Fruit fly (Drosophila melanogaster) whole organism, embryonic: ENCODE data around the gene CG43999.

Source experiments
- Adf1 ChIP-seq: fragments of 200-800 bp; sonication (Bioruptor generic); IDR thresholded peaks from 2 replicates; pipeline ENCODE4 v1.3.6; 2022; ENCODE audit warnings: missing biosample characterization, missing genetic modification characterization
- Awh ChIP-seq: fragments of 200-800 bp; sonication (Bioruptor generic); IDR thresholded peaks from 2 replicates; pipeline ENCODE4, ENCODE4 v1.3.6; 2022; ENCODE audit warnings: missing biosample characterization, missing genetic modification characterization
- CG11398 ChIP-seq: fragments of 200-800 bp; sonication (Bioruptor generic); optimal IDR thresholded peaks from 2 replicates; lab custom pipeline; 2016; ENCODE audit warnings: missing biosample characterization, missing genetic modification characterization
- CG11723 ChIP-seq: fragments of 200-800 bp; sonication (Bioruptor generic); optimal IDR thresholded peaks from 2 replicates; lab custom pipeline; 2017; ENCODE audit warnings: missing biosample characterization, mild to moderate bottlenecking, missing genetic modification characterization
- CG12219 ChIP-seq: fragments of 200-800 bp; sonication (Bioruptor generic); optimal IDR thresholded peaks from 3 replicates; lab custom pipeline; 2018; ENCODE audit warnings: missing biosample characterization, mild to moderate bottlenecking, missing genetic modification characterization
- CG1233 ChIP-seq: fragments of 200-800 bp; sonication (Bioruptor generic); optimal IDR thresholded peaks from 4 replicates; lab custom pipeline; 2018; ENCODE audit warnings: missing biosample characterization, mild to moderate bottlenecking, missing genetic modification characterization
- CG13894 ChIP-seq: fragments of 200-800 bp; sonication (Bioruptor generic); optimal IDR thresholded peaks from 3 replicates; lab custom pipeline; 2018; ENCODE audit warnings: missing biosample characterization, mild to moderate bottlenecking, missing genetic modification characterization, moderate library complexity
- CG15269 ChIP-seq: fragments of 200-800 bp; sonication (Bioruptor generic); optimal IDR thresholded peaks from 2 replicates; lab custom pipeline; 2018; ENCODE audit warnings: missing biosample characterization, mild to moderate bottlenecking, missing genetic modification characterization, moderate library complexity
- CG15601 ChIP-seq: fragments of 200-800 bp; sonication (Bioruptor generic); optimal IDR thresholded peaks from 3 replicates; lab custom pipeline; 2019; ENCODE audit warnings: missing biosample characterization, mild to moderate bottlenecking, missing genetic modification characterization, moderate library complexity
- CG1647 ChIP-seq: fragments of 200-800 bp; sonication (Bioruptor generic); optimal IDR thresholded peaks from 3 replicates; lab custom pipeline; 2016; ENCODE audit warnings: missing biosample characterization, missing genetic modification characterization
- CG17186 ChIP-seq: fragments of 200-800 bp; sonication (Bioruptor generic); optimal IDR thresholded peaks from 3 replicates; lab custom pipeline; 2017; ENCODE audit warnings: missing biosample characterization, missing genetic modification reagents, missing genetic modification characterization
- CG17829 ChIP-seq: fragments of 200-800 bp; optimal IDR thresholded peaks from 2 replicates; lab custom pipeline; 2019; ENCODE audit warnings: missing biosample characterization, mild to moderate bottlenecking, missing genetic modification characterization, moderate library complexity
- CG2129 ChIP-seq: fragments of 200-800 bp; sonication (Bioruptor generic); IDR thresholded peaks from 2 replicates; pipeline ENCODE4 v1.3.6; 2022; ENCODE audit warnings: missing biosample characterization, missing genetic modification characterization; ENCODE audit not compliant: partially characterized antibody
- CG32532 ChIP-seq: fragments of 200-800 bp; sonication (Bioruptor generic); IDR thresholded peaks from 2 replicates; pipeline ENCODE4 v1.3.6; 2022; ENCODE audit warnings: missing biosample characterization, missing genetic modification characterization
- CG3281 ChIP-seq: fragments of 200-800 bp; sonication (Bioruptor generic); optimal IDR thresholded peaks from 3 replicates; lab custom pipeline; 2017; ENCODE audit warnings: missing biosample characterization, mild to moderate bottlenecking, missing genetic modification characterization
- CG34422 ChIP-seq: fragments of 200-800 bp; sonication (Bioruptor generic); IDR thresholded peaks from 3 replicates; pipeline ENCODE4 v1.3.6; 2022; ENCODE audit warnings: missing biosample characterization, missing genetic modification characterization
- CG6791 ChIP-seq: fragments of 200-800 bp; sonication (Bioruptor generic); IDR thresholded peaks from 3 replicates; pipeline ENCODE4 v1.3.6; 2022; ENCODE audit warnings: missing biosample characterization, missing genetic modification characterization; ENCODE audit not compliant: partially characterized antibody
- CG8924 ChIP-seq: fragments of 200-800 bp; optimal IDR thresholded peaks from 3 replicates; lab custom pipeline; 2019; ENCODE audit warnings: missing biosample characterization, mild to moderate bottlenecking, missing genetic modification characterization, moderate library complexity
- CkIIα-i1 ChIP-seq: fragments of 200-800 bp; sonication (Bioruptor generic); IDR thresholded peaks from 2 replicates; pipeline ENCODE4 v1.3.6; 2022; ENCODE audit warnings: missing biosample characterization, missing genetic modification characterization
- D19A ChIP-seq: fragments of 200-800 bp; optimal IDR thresholded peaks from 3 replicates; lab custom pipeline; 2019; ENCODE audit warnings: missing biosample characterization, mild to moderate bottlenecking, missing genetic modification characterization, moderate library complexity
- Dbx ChIP-seq: fragments of 200-800 bp; sonication (Bioruptor generic); IDR thresholded peaks from 3 replicates; pipeline ENCODE4 v1.3.6; 2022; ENCODE audit warnings: missing biosample characterization, missing genetic modification characterization
- Dip2 ChIP-seq: fragments of 200-800 bp; sonication (Bioruptor generic); IDR thresholded peaks from 2 replicates; pipeline ENCODE4 v1.3.6; 2022; ENCODE audit warnings: missing biosample characterization, missing genetic modification characterization
- Dp ChIP-seq: fragments of 200-800 bp; sonication (Bioruptor generic); optimal IDR thresholded peaks from 2 replicates; lab custom pipeline; 2018; ENCODE audit warnings: missing biosample characterization, mild to moderate bottlenecking, missing genetic modification characterization, moderate library complexity
- HHEX ChIP-seq: fragments of 200-800 bp; sonication (Bioruptor generic); optimal IDR thresholded peaks from 3 replicates; lab custom pipeline; 2017; ENCODE audit warnings: missing biosample characterization, mild to moderate bottlenecking, missing genetic modification characterization, missing genetic modification reagents
- Kr ChIP-seq: fragments of 200-800 bp; sonication (Bioruptor generic); optimal IDR thresholded peaks from 2 replicates; lab custom pipeline; 2017; ENCODE audit warnings: missing biosample characterization, mild to moderate bottlenecking, missing genetic modification characterization
- Nf-YC ChIP-seq: fragments of 200-800 bp; optimal IDR thresholded peaks from 3 replicates; lab custom pipeline; 2019; ENCODE audit warnings: missing biosample characterization, mild to moderate bottlenecking, missing genetic modification characterization, moderate library complexity
- Sry-δ ChIP-seq: fragments of 200-800 bp; sonication (Bioruptor generic); optimal IDR thresholded peaks from 2 replicates; lab custom pipeline; 2016; ENCODE audit warnings: missing biosample characterization, missing genetic modification characterization
- Usf ChIP-seq: fragments of 200-800 bp; sonication (Bioruptor generic); optimal IDR thresholded peaks from 2 replicates; lab custom pipeline; 2017; ENCODE audit warnings: missing genotype, missing biosample characterization, missing genetic modification characterization
- bbx ChIP-seq: fragments of 200-800 bp; sonication (Bioruptor generic); IDR thresholded peaks from 2 replicates; pipeline ENCODE4 v1.3.6; 2022; ENCODE audit warnings: missing biosample characterization, missing genetic modification characterization; ENCODE audit not compliant: partially characterized antibody
- chinmo ChIP-seq: fragments of 200-800 bp; sonication (Bioruptor generic); IDR thresholded peaks from 4 replicates; pipeline ENCODE4 v1.3.6; 2022; ENCODE audit warnings: missing biosample characterization, missing genetic modification characterization; ENCODE audit not compliant: partially characterized antibody
- chn ChIP-seq: fragments of 200-800 bp; sonication (Bioruptor generic); optimal IDR thresholded peaks from 2 replicates; lab custom pipeline; 2016; ENCODE audit warnings: missing biosample characterization, missing genetic modification characterization
- dmrt11E ChIP-seq: fragments of 200-800 bp; sonication (Bioruptor generic); optimal IDR thresholded peaks from 3 replicates; lab custom pipeline; 2018; ENCODE audit warnings: missing biosample characterization, mild to moderate bottlenecking, missing genetic modification characterization, moderate library complexity
- dpn ChIP-seq, 2 experiments: fragments of 200-800 bp; sonication (Bioruptor generic); optimal IDR thresholded peaks; 3 replicates each; lab custom pipeline; 2016; ENCODE audit warnings: missing biosample characterization in 2 of 2, missing genetic modification characterization in 2 of 2
- dysf ChIP-seq: fragments of 200-800 bp; sonication (Bioruptor generic); IDR thresholded peaks from 3 replicates; pipeline ENCODE4 v1.3.6; 2022; ENCODE audit warnings: missing biosample characterization, missing genetic modification characterization
- ems ChIP-seq: fragments of 200-800 bp; sonication (Bioruptor generic); optimal IDR thresholded peaks from 3 replicates; lab custom pipeline; 2016; ENCODE audit warnings: missing biosample characterization, missing genetic modification characterization
- fu2 ChIP-seq: fragments of 200-800 bp; sonication (Bioruptor generic); optimal IDR thresholded peaks from 2 replicates; lab custom pipeline; 2016; ENCODE audit warnings: missing biosample characterization, missing genetic modification characterization
- gcm ChIP-seq: fragments of 200-800 bp; sonication (Bioruptor generic); optimal IDR thresholded peaks from 2 replicates; lab custom pipeline; 2019; ENCODE audit warnings: missing biosample characterization, mild to moderate bottlenecking, missing genetic modification characterization, moderate library complexity
- gem ChIP-seq: fragments of 200-800 bp; sonication (Bioruptor generic); optimal IDR thresholded peaks from 2 replicates; lab custom pipeline; 2019; ENCODE audit warnings: missing biosample characterization, mild to moderate bottlenecking, missing genetic modification characterization, moderate library complexity
- gsb ChIP-seq: fragments of 200-800 bp; sonication (Bioruptor generic); IDR thresholded peaks from 2 replicates; pipeline ENCODE4 v1.3.6; 2022; ENCODE audit warnings: missing biosample characterization, missing genetic modification characterization
- kah ChIP-seq: fragments of 200-800 bp; sonication (Bioruptor generic); optimal IDR thresholded peaks from 2 replicates; lab custom pipeline; 2018; ENCODE audit warnings: missing biosample characterization, mild to moderate bottlenecking, missing genetic modification characterization
- nom ChIP-seq: fragments of 200-800 bp; sonication (Bioruptor generic); optimal IDR thresholded peaks from 2 replicates; lab custom pipeline; 2017; ENCODE audit warnings: missing biosample characterization, missing genetic modification characterization, mild to moderate bottlenecking, moderate library complexity, missing genetic modification reagents
- org-1 ChIP-seq: fragments of 200-800 bp; sonication (Bioruptor generic); optimal IDR thresholded peaks from 2 replicates; lab custom pipeline; 2017; ENCODE audit warnings: missing biosample characterization, missing genetic modification characterization
- pb ChIP-seq: fragments of 200-800 bp; sonication (Bioruptor generic); optimal IDR thresholded peaks from 3 replicates; lab custom pipeline; 2016; ENCODE audit warnings: missing biosample characterization, missing genetic modification characterization
- phol ChIP-seq: fragments of 200-800 bp; sonication (Bioruptor generic); optimal IDR thresholded peaks from 3 replicates; lab custom pipeline; 2018; ENCODE audit warnings: missing biosample characterization, mild to moderate bottlenecking, missing genetic modification characterization, moderate library complexity
- pnt ChIP-seq: fragments of 200-800 bp; sonication (Bioruptor generic); optimal IDR thresholded peaks from 3 replicates; lab custom pipeline; 2016; ENCODE audit warnings: missing biosample characterization, missing genetic modification characterization
- sd ChIP-seq: fragments of 200-800 bp; sonication (Bioruptor generic); optimal IDR thresholded peaks from 3 replicates; lab custom pipeline; 2018; ENCODE audit warnings: missing biosample characterization, mild to moderate bottlenecking, missing genetic modification characterization, moderate library complexity
- slou ChIP-seq: fragments of 200-800 bp; sonication (Bioruptor generic); optimal IDR thresholded peaks from 3 replicates; lab custom pipeline; 2016; ENCODE audit warnings: missing biosample characterization, missing genetic modification characterization
- stwl ChIP-seq: fragments of 200-800 bp; sonication (Bioruptor generic); optimal IDR thresholded peaks from 3 replicates; lab custom pipeline; 2018; ENCODE audit warnings: missing biosample characterization, mild to moderate bottlenecking, missing genetic modification characterization, moderate library complexity
- trh ChIP-seq: fragments of 200-800 bp; sonication (Bioruptor generic); optimal IDR thresholded peaks from 2 replicates; lab custom pipeline; 2016; ENCODE audit warnings: missing biosample characterization, missing genetic modification characterization
- tup ChIP-seq: fragments of 200-800 bp; sonication (Bioruptor generic); optimal IDR thresholded peaks from 2 replicates; lab custom pipeline; 2016; ENCODE audit warnings: missing biosample characterization, mild to moderate bottlenecking, missing genetic modification characterization, moderate library complexity

CG43999 gene

dm6 chr3R:23928950-23929602 is at the start of gene CG43999, which contains the start of the genes CG43998 and CG31142 (continued):
- TF ChIP-seq phol (tag; lab: Kevin White, UChicago) (no peak), gem (tag; lab: Kevin White, UChicago) (no peak), Usf (no peak), Adf1 (GFP tag; lab: Robert Waterston, UW) (no peak), CG6791 (GFP tag; lab: Robert Waterston, UW) (no peak), bbx (GFP tag; lab: Robert Waterston, UW) (no peak), gsb (GFP tag; lab: Robert Waterston, UW) (no peak), kah (no peak), Kr (GFP tag; lab: Kevin White, UChicago) (no peak), Dp (peak; percentile 53), trh (GFP tag; lab: Kevin White, UChicago) (no peak), CG11723 (GFP tag; lab: Kevin White, UChicago) (no peak), CkIIα-i1 (GFP tag; lab: Robert Waterston, UW) (no peak), dysf (GFP tag; lab: Robert Waterston, UW) (no peak), tup (GFP tag; lab: Kevin White, UChicago) (no peak), Dbx (GFP tag; lab: Robert Waterston, UW) (no peak; the same call in 2 of the 3 replicates), gcm (GFP tag; lab: Kevin White, UChicago) (no peak), Awh (GFP tag; lab: Robert Waterston, UW) (no peak), chn (GFP tag; lab: Kevin White, UChicago) (no peak), CG32532 (GFP tag; lab: Robert Waterston, UW) (no peak), ems (GFP tag; lab: Kevin White, UChicago) (no peak), CG2129 (GFP tag; lab: Robert Waterston, UW) (no peak), CG13894 (no peak), dmrt11E (no peak), D19A (tag; lab: Kevin White, UChicago) (peak; percentile 97), Sry-δ (GFP tag; lab: Kevin White, UChicago) (peak; percentile 15), CG17829 (no peak), pnt (GFP tag; lab: Kevin White, UChicago) (no peak), CG1647 (no peak), slou (GFP tag; lab: Kevin White, UChicago) (no peak), sd (tag; lab: Kevin White, UChicago) (peak; percentile 24), org-1 (GFP tag; lab: Kevin White, UChicago) (no peak), dpn (GFP tag; optimal IDR thresholded peaks at IDR 0.05; lab: Kevin White, UChicago) (peak in 1 of 2 experiments; percentile 5), CG11398 (GFP tag; lab: Kevin White, UChicago) (no peak), chinmo (no peak), Dip2 (GFP tag; lab: Robert Waterston, UW) (no peak), CG8924 (tag; lab: Kevin White, UChicago) (no peak), CG12219 (GFP tag; lab: Kevin White, UChicago) (no peak), pb (GFP tag; lab: Kevin White, UChicago) (no peak), fu2 (GFP tag; lab: Kevin White, UChicago) (no peak), HHEX (no peak), CG15601 (tag; lab: Kevin White, UChicago) (no peak), CG34422 (no peak), CG1233 (no peak), CG15269 (no peak), nom (no peak), CG17186 (GFP tag; lab: Kevin White, UChicago) (no peak), stwl (tag; lab: Kevin White, UChicago) (peak; percentile 3), Nf-YC (tag; lab: Kevin White, UChicago) (peak; percentile 13), CG3281 (GFP tag; lab: Kevin White, UChicago) (no peak)
